Fruit fly (Drosophila melanogaster): ENCODE results near the gene Gnpnat.

DNA sequence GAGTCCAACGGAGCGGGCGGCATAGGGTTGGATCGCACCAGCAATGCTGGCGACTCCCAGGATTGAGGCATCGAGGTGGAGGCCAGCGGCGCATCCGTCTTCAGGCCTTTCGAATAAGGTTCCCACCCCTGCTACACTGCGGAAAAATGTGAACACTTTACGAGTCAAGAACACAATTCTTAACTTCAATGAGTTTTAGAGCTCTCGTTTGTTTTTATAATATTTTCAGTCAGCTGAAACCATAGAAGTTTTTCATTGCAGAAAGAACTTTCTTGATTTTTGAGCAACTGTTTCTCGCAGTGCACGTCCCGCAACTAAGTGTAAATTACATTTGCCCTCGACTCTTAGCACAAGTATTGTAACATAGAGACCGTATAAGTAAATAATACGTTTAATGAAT, 41.7 kb upstream of the Gnpnat start:
- TF ChIP-seq B-H1 (GFP tag; IDR thresholded peaks at IDR 0.05) (no peak), crc (GFP tag; optimal IDR thresholded peaks at IDR 0.05) (no peak), tll (GFP tag; optimal IDR thresholded peaks at IDR 0.05) (no peak), onecut (GFP tag; IDR thresholded peaks at IDR 0.05) (no peak), Blimp-1 (GFP tag; optimal IDR thresholded peaks at IDR 0.05) (peak; percentile 17), lab (GFP tag; optimal IDR thresholded peaks at IDR 0.05) (no peak), grn (GFP tag; optimal IDR thresholded peaks at IDR 0.05) (no peak), Stat92E (GFP tag; optimal IDR thresholded peaks at IDR 0.05) (no peak), NFAT (GFP tag; IDR thresholded peaks at IDR 0.05) (no peak), CG14441 (GFP tag; IDR thresholded peaks at IDR 0.05) (no peak), pan (optimal IDR thresholded peaks at IDR 0.05) (no peak), pan (GFP tag; optimal IDR thresholded peaks at IDR 0.05 in 1 of 2, IDR thresholded peaks at IDR 0.05 in 1 of 2) (no peak), Sox102F (GFP tag; optimal IDR thresholded peaks at IDR 0.05) (no peak), CG32767 (GFP tag; IDR thresholded peaks at IDR 0.05) (no peak)
